Worm (Caenorhabditis elegans): Measurements from ENCODE around the gene apc-17.

apc-17 gene

ce11 chrII:11103052-11103451, 4.9 kb upstream of the apc-17 start (continued):
- peak; percentile 56 for TF ChIP-seq rbr-2 (tag; optimal IDR thresholded peaks at IDR 0.05)
- TF ChIP-seq hlh-11 (tag; optimal IDR thresholded peaks at IDR 0.05), result peak; percentile 98
- TF ChIP-seq lin-39 (tag; optimal IDR thresholded peaks at IDR 0.05), result no peak
- no peak for TF ChIP-seq lin-15B (tag; optimal IDR thresholded peaks at IDR 0.05)
- TF ChIP-seq hif-1 (tag; optimal IDR thresholded peaks at IDR 0.05), result peak in 1 of 2 experiments; percentile 48
- TF ChIP-seq lin-29 (GFP tag; IDR thresholded peaks at IDR 0.05), result no peak
- no peak for TF ChIP-seq gei-8 (GFP tag; optimal IDR thresholded peaks at IDR 0.05)
- peak; percentile 32 for TF ChIP-seq nhr-11 (tag; optimal IDR thresholded peaks at IDR 0.05)
- no peak for TF ChIP-seq ceh-62 (tag; optimal IDR thresholded peaks at IDR 0.05)
- TF ChIP-seq nhr-76 (tag; optimal IDR thresholded peaks at IDR 0.05), result no peak
- no peak for TF ChIP-seq R02D3.7 (tag; optimal IDR thresholded peaks at IDR 0.05)
- TF ChIP-seq mxl-3 (GFP tag; optimal IDR thresholded peaks at IDR 0.05), result peak; percentile 52
- no peak for TF ChIP-seq nhr-10 (tag; optimal IDR thresholded peaks at IDR 0.05)
- no peak for TF ChIP-seq zag-1 (tag; optimal IDR thresholded peaks at IDR 0.05)
- no peak for TF ChIP-seq nhr-48 (tag; optimal IDR thresholded peaks at IDR 0.05)
- TF ChIP-seq hlh-30 (tag; optimal IDR thresholded peaks at IDR 0.05; ENCODE audit: insufficient read depth), result peak; percentile 81
- peak; percentile 76 for TF ChIP-seq nhr-6 (tag; optimal IDR thresholded peaks at IDR 0.05)
- no peak for TF ChIP-seq madf-9 (GFP tag; conservative IDR thresholded peaks at IDR 0.05)
- no peak for TF ChIP-seq T26A8.4 (GFP tag; IDR thresholded peaks at IDR 0.05)
- TF ChIP-seq dmd-6 (GFP tag; IDR thresholded peaks at IDR 0.05), result peak; percentile 49; the same call in 1 of the 2 replicates
- TF ChIP-seq fkh-10 (GFP tag; optimal IDR thresholded peaks at IDR 0.05), result peak; percentile 29
- TF ChIP-seq egl-43 (GFP tag; IDR thresholded peaks at IDR 0.05), result no peak
- no peak for TF ChIP-seq nhr-25 (tag; optimal IDR thresholded peaks at IDR 0.05; ENCODE audit: borderline replicate concordance, insufficient read depth)
- no peak for TF ChIP-seq zip-2 (tag; optimal IDR thresholded peaks at IDR 0.05)
- peak; percentile 73 for TF ChIP-seq pqm-1 (tag; optimal IDR thresholded peaks at IDR 0.05)
- TF ChIP-seq dve-1 (tag; optimal IDR thresholded peaks at IDR 0.05; ENCODE audit: insufficient read depth), result peak; percentile 80
- no peak for TF ChIP-seq aly-2 (tag; optimal IDR thresholded peaks at IDR 0.05)
- no peak for TF ChIP-seq zip-11 (GFP tag; IDR thresholded peaks at IDR 0.05)

ce11 chrII:11103657-11104056, 4.3 kb upstream of the apc-17 start, which contains the start of gene C09H10.5:
Gene C09H10.5 (minus strand): TSS chrII:11103757.
- TF ChIP-seq Y5F2A.4 (GFP tag; optimal IDR thresholded peaks at IDR 0.05) (no peak), nhr-28 (tag; optimal IDR thresholded peaks at IDR 0.05) (no peak), unc-62 (GFP tag; optimal IDR thresholded peaks at IDR 0.05 in 1 of 2) (peak in 1 of 2 experiments; percentile 17), unc-62 (tag; optimal IDR thresholded peaks at IDR 0.05) (no peak), Y105C5A.15 (GFP tag; IDR thresholded peaks at IDR 0.05) (no peak)

- no peak for TF ChIP-seq F37D6.2 (tag; optimal IDR thresholded peaks at IDR 0.05)
- TF ChIP-seq aha-1 (tag), result peak; percentile 89
Measured at ce11 chrII:11104162-11104561, 3.8 kb upstream of the apc-17 start, which contains the start of gene C09H10.9. Gene C09H10.9 (plus strand): TSS chrII:11104462.

- TF ChIP-seq lin-1 (GFP tag; IDR thresholded peaks at IDR 0.05) (no peak), dpl-1 (GFP tag; optimal IDR thresholded peaks at IDR 0.05) (peak; percentile 73), daf-16 (GFP tag; optimal IDR thresholded peaks at IDR 0.05) (no peak), daf-16 (tag; optimal IDR thresholded peaks at IDR 0.05) (peak; percentile 28), Y48G9A.11 (GFP tag; IDR thresholded peaks at IDR 0.05) (peak; percentile 25; the same call in 1 of the 2 replicates), unc-130 (GFP tag; optimal IDR thresholded peaks at IDR 0.05) (peak; percentile 18), lsy-2 (tag; optimal IDR thresholded peaks at IDR 0.05) (peak in 1 of 2 experiments; percentile 80), ces-1 (GFP tag; optimal IDR thresholded peaks at IDR 0.05) (no peak), mes-2 (tag; optimal IDR thresholded peaks at IDR 0.05; ENCODE audit: poor library complexity, severe bottlenecking) (peak; percentile 86), lin-15B (tag; optimal IDR thresholded peaks at IDR 0.05) (no peak)
Measured at ce11 chrII:11105981-11106711, 1.8 kb upstream of the apc-17 start, which contains the start of gene nasp-1. Gene nasp-1 (plus strand): TSS chrII:11106612.

All from whole organism, L4 larva.